Worm (Caenorhabditis elegans) whole organism, L1 larva: ENCODE data around the gene srt-43.

Source experiments
- C16A3.4 ChIP-seq: fragments of 150-350 bp; optimal IDR thresholded peaks from 2 replicates; lab custom pipeline; 2014; ENCODE audit warnings: missing biosample characterization, missing genetic modification characterization
- F16B12.6 ChIP-seq: fragments of 150-350 bp; optimal IDR thresholded peaks from 2 replicates; lab custom pipeline; 2014; ENCODE audit warnings: missing biosample characterization, missing genetic modification characterization
- aha-1 ChIP-seq: fragments of 150-350 bp; optimal IDR thresholded peaks from 2 replicates; lab custom pipeline; 2014; ENCODE audit warnings: missing biosample characterization, missing genetic modification characterization
- alr-1 ChIP-seq: fragments of 200-800 bp; sonication (Bioruptor generic); optimal IDR thresholded peaks from 2 replicates; lab custom pipeline; 2018; ENCODE audit warnings: borderline replicate concordance, mild to moderate bottlenecking, missing genetic modification characterization, missing compliant biosample characterization
- blmp-1 ChIP-seq: fragments of 150-350 bp; optimal IDR thresholded peaks from 2 replicates; lab custom pipeline; 2014; ENCODE audit warnings: missing biosample characterization, missing genetic modification characterization
- ceh-8 ChIP-seq: fragments of 200-800 bp; sonication (Bioruptor generic); optimal IDR thresholded peaks from 2 replicates; lab custom pipeline; 2018; ENCODE audit warnings: mild to moderate bottlenecking, missing genetic modification characterization, moderate library complexity, missing compliant biosample characterization
- ceh-82 ChIP-seq, 3 experiments: fragments of 150-350 bp in 1 of 3; sonication (generic microtip) in 2 of 3; optimal IDR thresholded peaks; 2 replicates each; lab custom pipeline; 2014 to 2017; ENCODE audit warnings: missing biosample characterization in 3 of 3, missing genetic modification characterization in 3 of 3
- dpl-1 ChIP-seq, 3 experiments: fragments of 150-350 bp in 2 of 3; sonication (generic microtip) in 1 of 3; optimal IDR thresholded peaks; 2 replicates each; lab custom pipeline; 2014 to 2017; ENCODE audit warnings: missing biosample characterization in 3 of 3, missing genetic modification characterization in 3 of 3, missing genetic modification reagents in 3 of 3
- dsc-1 ChIP-seq: sonication (generic microtip); optimal IDR thresholded peaks from 2 replicates; lab custom pipeline; 2016; ENCODE audit warnings: mild to moderate bottlenecking, missing genetic modification characterization, missing compliant biosample characterization
- efl-1 ChIP-seq, 4 experiments: fragments of 150-350 bp; optimal IDR thresholded peaks in 3 of 4; peaks in 1 of 4; 1 replicate in 1 of 4; 2 replicates in 3 of 4; lab custom pipeline; 2014; ENCODE audit warnings: missing biosample characterization in 2 of 4, missing genetic modification characterization in 2 of 4, missing genetic modification reagents in 2 of 4
- efl-3 ChIP-seq: fragments of 200-800 bp; sonication (Bioruptor generic); optimal IDR thresholded peaks from 2 replicates; lab custom pipeline; 2018; ENCODE audit warnings: mild to moderate bottlenecking, missing genetic modification characterization, missing compliant biosample characterization
- egl-27 ChIP-seq, 2 experiments: fragments of 150-350 bp in 1 of 2; sonication (generic microtip); optimal IDR thresholded peaks; 3 replicates each; lab custom pipeline; 2017 to 2018; ENCODE audit warnings: missing biosample characterization in 2 of 2, missing genetic modification characterization in 2 of 2, missing genetic modification reagents in 2 of 2
- elt-2 ChIP-seq: sonication (generic microtip); optimal IDR thresholded peaks from 2 replicates; lab custom pipeline; 2016; ENCODE audit warnings: missing genetic modification characterization, mild to moderate bottlenecking, inconsistent platforms, missing compliant biosample characterization, missing genetic modification reagents
- fkh-10 ChIP-seq: sonication (generic microtip); optimal IDR thresholded peaks from 2 replicates; lab custom pipeline; 2017; ENCODE audit warnings: missing biosample characterization, missing genetic modification reagents, missing genetic modification characterization
- fkh-4 ChIP-seq: sonication (generic microtip); optimal IDR thresholded peaks from 2 replicates; lab custom pipeline; 2016; ENCODE audit warnings: missing compliant biosample characterization, missing genetic modification characterization, borderline replicate concordance
- fkh-8 ChIP-seq: sonication (generic microtip); optimal IDR thresholded peaks from 2 replicates; lab custom pipeline; 2016; ENCODE audit warnings: mild to moderate bottlenecking, missing genetic modification characterization, missing compliant biosample characterization
- fos-1 ChIP-seq: fragments of 150-350 bp; optimal IDR thresholded peaks from 2 replicates; lab custom pipeline; 2014; ENCODE audit warnings: missing biosample characterization, missing genetic modification characterization
- hlh-4 ChIP-seq: sonication (generic microtip); optimal IDR thresholded peaks from 2 replicates; lab custom pipeline; 2016; ENCODE audit warnings: mild to moderate bottlenecking, missing genetic modification characterization, missing compliant biosample characterization
- irx-1 ChIP-seq: sonication (generic microtip); optimal IDR thresholded peaks from 2 replicates; lab custom pipeline; 2016; ENCODE audit warnings: missing genetic modification characterization, missing compliant biosample characterization
- isw-1 ChIP-seq: fragments of 200-800 bp; sonication (Bioruptor generic); IDR thresholded peaks from 2 replicates; pipeline ENCODE4 v1.3.6; 2022; ENCODE audit warnings: missing genetic modification characterization, missing compliant biosample characterization
- jun-1 ChIP-seq: fragments of 150-350 bp; optimal IDR thresholded peaks from 2 replicates; lab custom pipeline; 2014; ENCODE audit warnings: missing biosample characterization, missing genetic modification reagents, missing genetic modification characterization
- lin-14 ChIP-seq: fragments of 200-800 bp; sonication (Bioruptor generic); optimal IDR thresholded peaks from 2 replicates; lab custom pipeline; 2018; ENCODE audit warnings: mild to moderate bottlenecking, missing genetic modification characterization, moderate library complexity, missing compliant biosample characterization
- lin-15B ChIP-seq: fragments of 150-350 bp; sonication (generic microtip); optimal IDR thresholded peaks from 3 replicates; lab custom pipeline; 2014; ENCODE audit warnings: missing biosample characterization, missing genetic modification characterization
- lin-35 ChIP-seq, 2 experiments: fragments of 150-350 bp; optimal IDR thresholded peaks; 2 replicates each; lab custom pipeline; 2014; ENCODE audit warnings: missing biosample characterization in 2 of 2, missing genetic modification characterization in 2 of 2, missing genetic modification reagents in 2 of 2
- lir-3 ChIP-seq: sonication (generic microtip); optimal IDR thresholded peaks from 2 replicates; lab custom pipeline; 2016; ENCODE audit warnings: mild to moderate bottlenecking, missing genetic modification characterization, moderate library complexity, missing compliant biosample characterization; ENCODE audit not compliant: poor library complexity
- lsy-2 ChIP-seq, 2 experiments: fragments of 150-350 bp; optimal IDR thresholded peaks; 2 replicates each; lab custom pipeline; 2014; ENCODE audit warnings: missing biosample characterization in 2 of 2, missing genetic modification characterization in 2 of 2
- mab-9 ChIP-seq: fragments of 200-800 bp; sonication (Bioruptor generic); IDR thresholded peaks from 2 replicates; pipeline ENCODE4 v1.3.6; 2022; ENCODE audit warnings: missing genetic modification reagents, missing genetic modification characterization, missing compliant biosample characterization
- mdl-1 ChIP-seq, 2 experiments: fragments of 150-350 bp; optimal IDR thresholded peaks; 2 replicates each; lab custom pipeline; 2014 to 2017; ENCODE audit warnings: missing biosample characterization in 2 of 2, missing genetic modification characterization in 2 of 2, inconsistent platforms in 1 of 2
- mef-2 ChIP-seq: fragments of 150-350 bp; optimal IDR thresholded peaks from 2 replicates; lab custom pipeline; 2014; ENCODE audit warnings: missing biosample characterization, missing genetic modification characterization
- nhr-28 ChIP-seq: fragments of 150-350 bp; optimal IDR thresholded peaks from 2 replicates; lab custom pipeline; 2014; ENCODE audit warnings: missing biosample characterization, missing genetic modification characterization
- nhr-47 ChIP-seq: sonication (generic microtip); optimal IDR thresholded peaks from 2 replicates; lab custom pipeline; 2016; ENCODE audit warnings: mild to moderate bottlenecking, missing genetic modification characterization, moderate library complexity, missing compliant biosample characterization
- nhr-71 ChIP-seq: sonication (generic microtip); optimal IDR thresholded peaks from 2 replicates; lab custom pipeline; 2016; ENCODE audit warnings: mild to moderate bottlenecking, missing genetic modification characterization, moderate library complexity, missing compliant biosample characterization
- nhr-77 ChIP-seq: fragments of 150-350 bp; optimal IDR thresholded peaks from 2 replicates; lab custom pipeline; 2014; ENCODE audit warnings: missing biosample characterization, missing genetic modification characterization
- nhr-85 ChIP-seq: sonication (generic microtip); peaks from one replicate; lab custom pipeline; 2016; ENCODE audit warnings: missing genetic modification characterization, inconsistent platforms, missing compliant biosample characterization
- pax-3 ChIP-seq: fragments of 200-800 bp; sonication (Bioruptor generic); optimal IDR thresholded peaks from 2 replicates; lab custom pipeline; 2018; ENCODE audit warnings: mild to moderate bottlenecking, missing genetic modification characterization, moderate library complexity, missing compliant biosample characterization
- rnt-1 ChIP-seq: sonication (generic microtip); optimal IDR thresholded peaks from 2 replicates; lab custom pipeline; 2016; ENCODE audit warnings: mild to moderate bottlenecking, missing genetic modification characterization, moderate library complexity, missing compliant biosample characterization
- skn-1 ChIP-seq: fragments of 150-350 bp; optimal IDR thresholded peaks from 2 replicates; lab custom pipeline; 2014; ENCODE audit warnings: missing biosample characterization, missing genetic modification characterization
- snpc-4 ChIP-seq: fragments of 150-350 bp; optimal IDR thresholded peaks from 2 replicates; lab custom pipeline; 2014; ENCODE audit warnings: missing biosample characterization, missing genetic modification characterization
- sox-4 ChIP-seq: sonication (generic microtip); optimal IDR thresholded peaks from 2 replicates; lab custom pipeline; 2016; ENCODE audit warnings: missing genetic modification characterization, missing compliant biosample characterization
- sup-37 ChIP-seq: fragments of 200-800 bp; sonication (Bioruptor generic); optimal IDR thresholded peaks from 2 replicates; lab custom pipeline; 2018; ENCODE audit warnings: mild to moderate bottlenecking, missing genetic modification characterization, missing compliant biosample characterization
- swsn-7 ChIP-seq: sonication (generic microtip); optimal IDR thresholded peaks from 2 replicates; lab custom pipeline; 2016; ENCODE audit warnings: missing genetic modification characterization, missing compliant biosample characterization
- tbx-2 ChIP-seq: sonication (generic microtip); optimal IDR thresholded peaks from 2 replicates; lab custom pipeline; 2016; ENCODE audit warnings: missing genetic modification characterization, missing compliant biosample characterization
- tlp-1 ChIP-seq: fragments of 150-350 bp; optimal IDR thresholded peaks from 2 replicates; lab custom pipeline; 2014; ENCODE audit warnings: missing biosample characterization, missing genetic modification characterization
- unc-130 ChIP-seq: fragments of 150-350 bp; optimal IDR thresholded peaks from 2 replicates; lab custom pipeline; 2017; ENCODE audit warnings: missing biosample characterization, missing genetic modification characterization, inconsistent platforms
- unc-30 ChIP-seq: sonication (generic microtip); optimal IDR thresholded peaks from 2 replicates; lab custom pipeline; 2017; ENCODE audit warnings: missing biosample characterization, missing genetic modification characterization
- unc-86 ChIP-seq: sonication (generic microtip); optimal IDR thresholded peaks from 2 replicates; lab custom pipeline; 2016; ENCODE audit warnings: missing genetic modification characterization, missing compliant biosample characterization
- unc-98 ChIP-seq: fragments of 200-800 bp; sonication (Bioruptor generic); IDR thresholded peaks from 2 replicates; pipeline ENCODE4 v1.3.6; 2022; ENCODE audit warnings: missing genetic modification characterization, missing compliant biosample characterization
- zag-1 ChIP-seq: fragments of 150-350 bp; optimal IDR thresholded peaks from 2 replicates; lab custom pipeline; 2014; ENCODE audit warnings: missing biosample characterization, missing genetic modification characterization
- ztf-11 ChIP-seq, 2 experiments: sonication (generic microtip); optimal IDR thresholded peaks; 2 replicates each; lab custom pipeline; 2016 to 2017; ENCODE audit warnings: missing genetic modification characterization in 2 of 2, missing biosample characterization in 1 of 2, missing compliant biosample characterization in 1 of 2

srt-43 gene

DNA sequence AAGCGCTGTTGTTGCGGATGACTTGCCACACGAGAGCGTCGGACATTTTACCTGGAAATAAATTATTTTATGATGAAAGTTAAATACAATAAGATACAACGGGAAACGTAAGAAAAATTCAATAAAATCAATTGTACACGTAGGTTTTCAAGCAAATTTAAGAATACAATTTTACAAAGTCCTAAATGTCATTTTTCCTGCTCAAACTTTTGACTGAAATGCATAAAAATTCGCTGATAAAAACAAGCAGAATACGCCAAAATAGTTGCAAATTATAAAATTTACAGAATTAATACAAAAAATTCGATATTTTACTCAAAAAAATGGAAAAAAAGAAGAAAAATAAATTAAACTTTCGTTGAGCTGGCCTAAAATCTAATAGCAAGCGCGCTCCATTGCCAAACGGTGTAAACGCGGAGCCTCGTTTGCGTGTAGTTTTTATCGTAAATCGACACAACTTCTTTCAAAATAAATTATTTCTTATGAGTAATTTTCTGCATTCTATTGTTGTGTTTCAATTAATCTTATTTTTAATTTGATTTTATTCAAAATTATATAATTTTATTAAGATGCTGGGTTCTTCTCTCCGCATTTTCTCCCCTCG is 40.9 kb upstream of the srt-43 start, which contains the start of the genes rpl-28 and mrpl-49 (continued):
- TF ChIP-seq nhr-77 (tag; lab: Kevin White, UChicago) (peak; percentile 82), mdl-1 (tag; optimal IDR thresholded peaks at IDR 0.05; lab: Kevin White, UChicago) (peak in 1 of 2 experiments; percentile 88), dsc-1 (peak; percentile 71), swsn-7 (peak; percentile 82), hlh-4 (tag; lab: Kevin White, UChicago) (no peak), dpl-1 (GFP tag; optimal IDR thresholded peaks at IDR 0.05; lab: Kevin White, UChicago) (peak; percentile 80 to 87 (median 83)), egl-27 (tag; optimal IDR thresholded peaks at IDR 0.05; lab: Kevin White, UChicago) (no peak), unc-130 (tag; lab: Kevin White, UChicago) (peak; percentile 85), jun-1 (tag; lab: Kevin White, UChicago) (peak; percentile 71), nhr-85 (tag; lab: Kevin White, UChicago) (peak; percentile 93), rnt-1 (tag; lab: Kevin White, UChicago) (peak; percentile 84), unc-98 (no peak), ceh-8 (GFP tag; lab: Kevin White, UChicago) (peak; percentile 56), lin-14 (GFP tag; lab: Kevin White, UChicago) (peak; percentile 95), ceh-82 (tag; optimal IDR thresholded peaks at IDR 0.05; lab: Kevin White, UChicago) (peak; percentile 92 to 93 (median 93)), blmp-1 (peak; percentile 83), lin-15B (tag; lab: Kevin White, UChicago) (peak; percentile 98), skn-1 (tag; lab: Kevin White, UChicago) (peak; percentile 93), efl-1 (optimal IDR thresholded peaks at IDR 0.05; lab: Kevin White, UChicago) (peak; percentile 86 to 87), efl-1 (GFP tag; optimal IDR thresholded peaks at IDR 0.05 in 1 of 2; lab: Kevin White, UChicago) (peak; percentile 84 to 98), pax-3 (tag; lab: Kevin White, UChicago) (peak; percentile 86), nhr-28 (tag; lab: Kevin White, UChicago) (no peak), mef-2 (tag; lab: Kevin White, UChicago) (peak; percentile 29), nhr-71 (tag; lab: Kevin White, UChicago) (peak; percentile 91), isw-1 (GFP tag; lab: Robert Waterston, UW) (peak; percentile 87), F16B12.6 (peak; percentile 62), sox-4 (tag; lab: Kevin White, UChicago) (peak; percentile 21), fkh-4 (tag; lab: Kevin White, UChicago) (no peak), tbx-2 (tag; lab: Kevin White, UChicago) (peak; percentile 83), fkh-8 (peak; percentile 94), tlp-1 (tag; lab: Kevin White, UChicago) (no peak), efl-3 (GFP tag; lab: Kevin White, UChicago) (no peak), unc-86 (tag; lab: Kevin White, UChicago) (peak; percentile 72), C16A3.4 (tag; lab: Kevin White, UChicago) (peak; percentile 95), lin-35 (GFP tag; optimal IDR thresholded peaks at IDR 0.05; lab: Kevin White, UChicago) (peak; percentile 85 to 92), alr-1 (peak; percentile 1), unc-30 (tag; lab: Kevin White, UChicago) (no peak), fkh-10 (GFP tag; lab: Kevin White, UChicago) (peak; percentile 42), nhr-47 (peak; percentile 90), mab-9 (GFP tag; lab: Robert Waterston, UW) (0 out of 2 replicates have a peak, but pooled peaks have one; percentile 8), snpc-4 (peak; percentile 89), lsy-2 (tag; optimal IDR thresholded peaks at IDR 0.05; lab: Kevin White, UChicago) (peak; percentile 91 to 94), aha-1 (tag; lab: Kevin White, UChicago) (no peak), sup-37 (GFP tag; lab: Kevin White, UChicago) (no peak), ztf-11 (tag; optimal IDR thresholded peaks at IDR 0.05; lab: Kevin White, UChicago) (peak in 1 of 2 experiments; percentile 41), zag-1 (peak; percentile 48), lir-3 (peak; percentile 71), elt-2 (tag; lab: Kevin White, UChicago) (peak; percentile 33), fos-1 (tag; lab: Kevin White, UChicago) (peak; percentile 84), irx-1 (tag; lab: Kevin White, UChicago) (peak; percentile 76)
- TF ChIP-seq, all 84 proteins: peak for 58
